Worm (Caenorhabditis elegans): ENCODE measurements around the gene T12D8.9.

DNA sequence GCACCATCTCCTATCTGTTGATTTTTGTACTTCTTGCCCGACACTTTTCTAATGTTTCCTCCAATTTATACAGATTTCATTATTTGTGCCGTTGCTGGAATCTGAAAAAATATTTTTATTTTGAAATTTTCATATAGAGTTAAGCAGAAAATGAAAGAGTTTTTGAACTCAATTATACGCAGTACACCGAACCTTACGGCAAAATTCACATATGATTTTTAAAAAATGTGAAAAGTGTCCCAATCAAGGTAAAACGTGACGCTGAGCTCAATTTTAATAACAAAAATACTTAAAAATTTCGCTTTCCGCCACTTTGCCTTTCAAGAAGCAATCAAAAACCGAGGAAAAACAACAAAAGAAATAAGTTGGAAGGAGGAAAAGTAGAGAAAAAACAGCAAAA lies 13.8 kb downstream of the T12D8.9 start, which contains the start of gene arrd-17:
- TF ChIP-seq tab-1 (GFP tag; IDR thresholded peaks at IDR 0.05): no peak
- no peak for TF ChIP-seq med-1 (GFP tag; optimal IDR thresholded peaks at IDR 0.05; ENCODE audit: insufficient read depth)
- no peak for TF ChIP-seq T22C8.4 (GFP tag; IDR thresholded peaks at IDR 0.05)
- TF ChIP-seq ztf-23 (GFP tag; IDR thresholded peaks at IDR 0.05): no peak
- no peak for TF ChIP-seq klf-2 (GFP tag; conservative IDR thresholded peaks at IDR 0.05)
- no peak for TF ChIP-seq ref-1 (GFP tag; conservative IDR thresholded peaks at IDR 0.05)
